Worm (Caenorhabditis elegans) whole organism, L1 larva: ENCODE measurements around the gene rpl-25.1.

ENCODE experiments used
- C04F5.9 ChIP-seq: sonication (generic microtip); optimal IDR thresholded peaks from 2 replicates; lab custom pipeline; 2016; ENCODE audit warnings: missing genetic modification characterization, missing compliant biosample characterization
- C16A3.4 ChIP-seq: fragments of 150-350 bp; optimal IDR thresholded peaks from 2 replicates; lab custom pipeline; 2014; ENCODE audit warnings: missing biosample characterization, missing genetic modification characterization
- C34B4.2 ChIP-seq: sonication (generic microtip); optimal IDR thresholded peaks from 2 replicates; lab custom pipeline; 2017; ENCODE audit warnings: mild to moderate bottlenecking, missing genetic modification characterization, missing compliant biosample characterization
- aly-2 ChIP-seq: fragments of 150-350 bp; optimal IDR thresholded peaks from 2 replicates; lab custom pipeline; 2014; ENCODE audit warnings: missing biosample characterization, missing genetic modification characterization
- ama-1 ChIP-seq: fragments of 150-350 bp; optimal IDR thresholded peaks from 2 replicates; lab custom pipeline; 2014
- ceh-63 ChIP-seq: fragments of 200-800 bp; sonication (Bioruptor generic); optimal IDR thresholded peaks from 2 replicates; lab custom pipeline; 2018; ENCODE audit warnings: mild to moderate bottlenecking, missing genetic modification characterization, missing compliant biosample characterization
- dsc-1 ChIP-seq: sonication (generic microtip); optimal IDR thresholded peaks from 2 replicates; lab custom pipeline; 2016; ENCODE audit warnings: mild to moderate bottlenecking, missing genetic modification characterization, missing compliant biosample characterization
- efl-1 ChIP-seq, 4 experiments: fragments of 150-350 bp; optimal IDR thresholded peaks in 3 of 4; peaks in 1 of 4; 1 replicate in 1 of 4; 2 replicates in 3 of 4; lab custom pipeline; 2014; ENCODE audit warnings: missing biosample characterization in 2 of 4, missing genetic modification characterization in 2 of 4, missing genetic modification reagents in 2 of 4
- egl-13 ChIP-seq: sonication (generic microtip); optimal IDR thresholded peaks from 2 replicates; lab custom pipeline; 2016; ENCODE audit warnings: missing genotype, missing genetic modification reagents, missing genetic modification characterization, missing compliant biosample characterization
- elt-2 ChIP-seq: sonication (generic microtip); optimal IDR thresholded peaks from 2 replicates; lab custom pipeline; 2016; ENCODE audit warnings: missing genetic modification characterization, mild to moderate bottlenecking, inconsistent platforms, missing compliant biosample characterization, missing genetic modification reagents
- elt-3 ChIP-seq, 6 experiments: fragments of 150-350 bp in 1 of 6; sonication (generic microtip); optimal IDR thresholded peaks; 2 replicates each; lab custom pipeline; 2017 to 2018; ENCODE audit warnings: missing biosample characterization in 6 of 6, missing genetic modification characterization in 6 of 6, inconsistent platforms in 1 of 6
- fkh-8 ChIP-seq: sonication (generic microtip); optimal IDR thresholded peaks from 2 replicates; lab custom pipeline; 2016; ENCODE audit warnings: mild to moderate bottlenecking, missing genetic modification characterization, missing compliant biosample characterization
- hlh-17 ChIP-seq: fragments of 200-800 bp; sonication (Bioruptor generic); optimal IDR thresholded peaks from 2 replicates; lab custom pipeline; 2018; ENCODE audit warnings: missing genetic modification characterization, mild to moderate bottlenecking, missing compliant biosample characterization, moderate library complexity, borderline replicate concordance
- hlh-4 ChIP-seq: sonication (generic microtip); optimal IDR thresholded peaks from 2 replicates; lab custom pipeline; 2016; ENCODE audit warnings: mild to moderate bottlenecking, missing genetic modification characterization, missing compliant biosample characterization
- irx-1 ChIP-seq: sonication (generic microtip); optimal IDR thresholded peaks from 2 replicates; lab custom pipeline; 2016; ENCODE audit warnings: missing genetic modification characterization, missing compliant biosample characterization
- lin-14 ChIP-seq: fragments of 200-800 bp; sonication (Bioruptor generic); optimal IDR thresholded peaks from 2 replicates; lab custom pipeline; 2018; ENCODE audit warnings: mild to moderate bottlenecking, missing genetic modification characterization, moderate library complexity, missing compliant biosample characterization
- lin-15B ChIP-seq: fragments of 150-350 bp; sonication (generic microtip); optimal IDR thresholded peaks from 3 replicates; lab custom pipeline; 2014; ENCODE audit warnings: missing biosample characterization, missing genetic modification characterization
- lin-35 ChIP-seq, 2 experiments: fragments of 150-350 bp; optimal IDR thresholded peaks; 2 replicates each; lab custom pipeline; 2014; ENCODE audit warnings: missing biosample characterization in 2 of 2, missing genetic modification characterization in 2 of 2, missing genetic modification reagents in 2 of 2
- lsy-2 ChIP-seq, 2 experiments: fragments of 150-350 bp; optimal IDR thresholded peaks; 2 replicates each; lab custom pipeline; 2014; ENCODE audit warnings: missing biosample characterization in 2 of 2, missing genetic modification characterization in 2 of 2
- mab-9 ChIP-seq: fragments of 200-800 bp; sonication (Bioruptor generic); IDR thresholded peaks from 2 replicates; pipeline ENCODE4 v1.3.6; 2022; ENCODE audit warnings: missing genetic modification reagents, missing genetic modification characterization, missing compliant biosample characterization
- mdl-1 ChIP-seq, 2 experiments: fragments of 150-350 bp; optimal IDR thresholded peaks; 2 replicates each; lab custom pipeline; 2014 to 2017; ENCODE audit warnings: missing biosample characterization in 2 of 2, missing genetic modification characterization in 2 of 2, inconsistent platforms in 1 of 2
- mef-2 ChIP-seq: fragments of 150-350 bp; optimal IDR thresholded peaks from 2 replicates; lab custom pipeline; 2014; ENCODE audit warnings: missing biosample characterization, missing genetic modification characterization
- nhr-11 ChIP-seq: fragments of 150-350 bp; optimal IDR thresholded peaks from 2 replicates; lab custom pipeline; 2014; ENCODE audit warnings: missing biosample characterization, missing genetic modification characterization
- nhr-19 ChIP-seq: fragments of 200-800 bp; sonication (Bioruptor generic); conservative IDR thresholded peaks from 2 replicates; pipeline ENCODE4 v1.3.6; 2022; ENCODE audit warnings: missing genetic modification characterization, missing compliant biosample characterization
- nhr-20 ChIP-seq: sonication (generic microtip); optimal IDR thresholded peaks from 2 replicates; lab custom pipeline; 2016; ENCODE audit warnings: mild to moderate bottlenecking, missing genetic modification characterization, missing compliant biosample characterization
- nhr-47 ChIP-seq: sonication (generic microtip); optimal IDR thresholded peaks from 2 replicates; lab custom pipeline; 2016; ENCODE audit warnings: mild to moderate bottlenecking, missing genetic modification characterization, moderate library complexity, missing compliant biosample characterization
- nhr-77 ChIP-seq: fragments of 150-350 bp; optimal IDR thresholded peaks from 2 replicates; lab custom pipeline; 2014; ENCODE audit warnings: missing biosample characterization, missing genetic modification characterization
- nhr-84 ChIP-seq: sonication (generic microtip); optimal IDR thresholded peaks from 2 replicates; lab custom pipeline; 2017; ENCODE audit warnings: missing biosample characterization, missing genetic modification characterization
- pax-3 ChIP-seq: fragments of 200-800 bp; sonication (Bioruptor generic); optimal IDR thresholded peaks from 2 replicates; lab custom pipeline; 2018; ENCODE audit warnings: mild to moderate bottlenecking, missing genetic modification characterization, moderate library complexity, missing compliant biosample characterization
- pqm-1 ChIP-seq: sonication (generic microtip); optimal IDR thresholded peaks from 3 replicates; lab custom pipeline; 2017; ENCODE audit warnings: missing biosample characterization, missing genetic modification characterization
- rnt-1 ChIP-seq: sonication (generic microtip); optimal IDR thresholded peaks from 2 replicates; lab custom pipeline; 2016; ENCODE audit warnings: mild to moderate bottlenecking, missing genetic modification characterization, moderate library complexity, missing compliant biosample characterization
- sox-4 ChIP-seq: sonication (generic microtip); optimal IDR thresholded peaks from 2 replicates; lab custom pipeline; 2016; ENCODE audit warnings: missing genetic modification characterization, missing compliant biosample characterization
- tbx-2 ChIP-seq: sonication (generic microtip); optimal IDR thresholded peaks from 2 replicates; lab custom pipeline; 2016; ENCODE audit warnings: missing genetic modification characterization, missing compliant biosample characterization
- tlp-1 ChIP-seq: fragments of 150-350 bp; optimal IDR thresholded peaks from 2 replicates; lab custom pipeline; 2014; ENCODE audit warnings: missing biosample characterization, missing genetic modification characterization
- unc-130 ChIP-seq: fragments of 150-350 bp; optimal IDR thresholded peaks from 2 replicates; lab custom pipeline; 2017; ENCODE audit warnings: missing biosample characterization, missing genetic modification characterization, inconsistent platforms
- unc-62 ChIP-seq: fragments of 150-350 bp; optimal IDR thresholded peaks from 2 replicates; lab custom pipeline; 2014; ENCODE audit warnings: missing biosample characterization, missing genetic modification reagents, missing genetic modification characterization
- ztf-11 ChIP-seq, 2 experiments: sonication (generic microtip); optimal IDR thresholded peaks; 2 replicates each; lab custom pipeline; 2016 to 2017; ENCODE audit warnings: missing genetic modification characterization in 2 of 2, missing biosample characterization in 1 of 2, missing compliant biosample characterization in 1 of 2

The rpl-25.1 gene

ce11 chrX:4732752-4733151 lies 17.8 kb downstream of the rpl-25.1 start, which contains the start of gene aman-1:
Gene aman-1 (plus strand): TSS chrX:4733095.
- TF ChIP-seq hlh-17 (GFP tag; lab: Kevin White, UChicago) (no peak), pax-3 (no peak), rnt-1 (tag; lab: Kevin White, UChicago) (no peak), nhr-19 (GFP tag; lab: Robert Waterston, UW) (no peak), C16A3.4 (tag; lab: Kevin White, UChicago) (no peak), C34B4.2 (tag; lab: Kevin White, UChicago) (no peak), nhr-84 (no peak), lin-15B (no peak), ztf-11 (tag; optimal IDR thresholded peaks at IDR 0.05; lab: Kevin White, UChicago) (no peak), mef-2 (tag; lab: Kevin White, UChicago) (no peak), lin-35 (GFP tag; optimal IDR thresholded peaks at IDR 0.05; lab: Kevin White, UChicago) (no peak), nhr-20 (tag; lab: Kevin White, UChicago) (no peak), ceh-63 (GFP tag; lab: Kevin White, UChicago) (no peak), egl-13 (tag; lab: Kevin White, UChicago) (no peak), mdl-1 (tag; optimal IDR thresholded peaks at IDR 0.05; lab: Kevin White, UChicago) (no peak)

DNA sequence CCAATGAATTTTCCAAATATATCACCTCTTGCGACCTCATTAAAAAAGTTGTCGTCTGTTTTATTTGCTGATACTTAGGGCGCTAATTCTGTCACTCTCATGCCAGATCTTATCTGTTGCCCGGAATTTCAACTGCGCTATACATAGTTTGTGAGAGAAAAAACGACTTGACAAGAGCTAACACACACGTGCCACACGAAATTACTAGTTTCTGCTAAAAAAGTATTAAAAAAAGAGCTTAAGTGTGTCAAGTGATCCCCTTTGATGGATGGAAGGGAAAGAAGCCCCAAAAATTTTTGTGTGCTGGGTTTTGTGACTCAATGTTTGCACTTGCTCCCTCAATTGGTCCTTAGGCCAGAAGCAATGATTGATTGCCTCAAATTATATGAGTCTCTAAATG lies 25.7 kb downstream of the rpl-25.1 start:
- peak; percentile 9 for TF ChIP-seq lin-14 (GFP tag; lab: Kevin White, UChicago)
- no peak for TF ChIP-seq aly-2 (tag; lab: Kevin White, UChicago)
- no peak for TF ChIP-seq C04F5.9 (tag; lab: Kevin White, UChicago)
- peak; percentile 54; the same call in 1 of the 2 replicates for TF ChIP-seq mab-9 (GFP tag; lab: Robert Waterston, UW)
- TF ChIP-seq irx-1 (tag; lab: Kevin White, UChicago) = no peak

DNA sequence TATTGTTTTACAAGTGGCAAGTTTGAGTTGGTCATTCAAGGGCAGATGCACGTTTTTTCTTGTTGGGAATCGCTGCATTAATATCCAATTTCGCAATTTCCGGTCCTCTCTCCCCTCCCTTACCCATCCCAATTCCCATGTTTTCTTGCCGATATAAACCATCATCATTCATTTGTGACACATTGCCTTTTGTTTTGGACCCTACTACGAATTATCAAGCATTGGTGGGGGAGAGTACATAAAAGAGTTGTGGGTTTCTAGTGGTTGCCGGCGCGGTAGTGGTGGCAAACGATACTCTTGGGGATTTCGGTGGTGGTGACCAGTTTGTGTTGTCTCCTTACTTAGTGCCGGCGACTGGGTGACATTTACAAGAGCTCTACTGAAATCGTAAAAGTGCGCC lies 27.3 kb downstream of the rpl-25.1 start:
- TF ChIP-seq ceh-63 (GFP tag; lab: Kevin White, UChicago) = no peak
- no peak for TF ChIP-seq fkh-8
- TF ChIP-seq lin-14 (GFP tag; lab: Kevin White, UChicago) = peak; percentile 35
- TF ChIP-seq elt-3 (tag; optimal IDR thresholded peaks at IDR 0.05; lab: Kevin White, UChicago) = no peak
- TF ChIP-seq unc-62 = no peak

DNA sequence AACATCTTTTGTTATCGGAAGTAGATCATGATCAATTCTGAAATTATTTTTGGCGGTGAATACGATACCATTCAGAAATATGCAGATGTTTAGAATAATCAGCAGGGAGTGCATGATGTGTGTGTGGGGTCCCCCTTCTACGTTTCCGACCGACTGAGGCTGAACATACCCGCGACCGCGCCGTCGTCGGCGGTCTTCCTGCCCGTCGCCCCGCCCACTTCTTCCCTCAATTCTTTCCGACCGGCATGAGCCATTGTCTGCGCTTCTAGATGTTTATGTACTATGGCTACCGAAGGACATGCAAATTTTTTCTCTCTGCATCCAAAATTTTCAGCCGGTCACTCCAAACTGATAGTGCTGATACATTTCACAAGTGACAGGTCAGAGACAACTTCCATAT lies 29.1 kb downstream of the rpl-25.1 start:
- no peak for TF ChIP-seq ama-1
- TF ChIP-seq egl-13 (tag; lab: Kevin White, UChicago) = no peak
- TF ChIP-seq nhr-77 (tag; lab: Kevin White, UChicago) = no peak
- TF ChIP-seq hlh-17 (GFP tag; lab: Kevin White, UChicago) = no peak
- TF ChIP-seq sox-4 (tag; lab: Kevin White, UChicago) = no peak
- no peak for TF ChIP-seq C04F5.9 (tag; lab: Kevin White, UChicago)
- no peak for TF ChIP-seq tbx-2 (tag; lab: Kevin White, UChicago)
- TF ChIP-seq unc-130 = no peak
- TF ChIP-seq tlp-1 (tag; lab: Kevin White, UChicago) = no peak
- TF ChIP-seq nhr-11 (tag; lab: Kevin White, UChicago) = no peak
- TF ChIP-seq ceh-63 (GFP tag; lab: Kevin White, UChicago) = no peak
- no peak for TF ChIP-seq pqm-1
- TF ChIP-seq dsc-1 = no peak
- no peak for TF ChIP-seq lsy-2 (tag; optimal IDR thresholded peaks at IDR 0.05; lab: Kevin White, UChicago)
- no peak for TF ChIP-seq mab-9 (GFP tag; lab: Robert Waterston, UW)
- no peak for TF ChIP-seq elt-3 (tag; optimal IDR thresholded peaks at IDR 0.05; lab: Kevin White, UChicago)
- TF ChIP-seq mdl-1 (tag; optimal IDR thresholded peaks at IDR 0.05; lab: Kevin White, UChicago) = no peak
- TF ChIP-seq lin-14 (GFP tag; lab: Kevin White, UChicago) = no peak
- no peak for TF ChIP-seq nhr-47 (tag; lab: Kevin White, UChicago)
- TF ChIP-seq lin-35 (GFP tag; optimal IDR thresholded peaks at IDR 0.05; lab: Kevin White, UChicago) = no peak

ce11 chrX:4749080-4749479 lies 34.1 kb downstream of the rpl-25.1 start, which contains the start of gene lon-2:
Gene lon-2 (minus strand): TSS chrX:4749083.
- TF ChIP-seq hlh-4 (no peak), elt-2 (tag; lab: Kevin White, UChicago) (peak; percentile 19), nhr-47 (tag; lab: Kevin White, UChicago) (no peak), elt-3 (tag; optimal IDR thresholded peaks at IDR 0.05; lab: Kevin White, UChicago) (no peak), efl-1 (optimal IDR thresholded peaks at IDR 0.05; lab: Kevin White, UChicago) (no peak), efl-1 (GFP tag; optimal IDR thresholded peaks at IDR 0.05 in 1 of 2; lab: Kevin White, UChicago) (peak in 1 of 2 experiments; percentile 1), lin-35 (GFP tag; optimal IDR thresholded peaks at IDR 0.05; lab: Kevin White, UChicago) (peak in 1 of 2 experiments; percentile 4)
